Worm (Caenorhabditis elegans): ENCODE results near the gene ndab-1.
A peak's percentile ranks its signal among the peaks of the same experiment; 100 is the strongest.

DNA sequence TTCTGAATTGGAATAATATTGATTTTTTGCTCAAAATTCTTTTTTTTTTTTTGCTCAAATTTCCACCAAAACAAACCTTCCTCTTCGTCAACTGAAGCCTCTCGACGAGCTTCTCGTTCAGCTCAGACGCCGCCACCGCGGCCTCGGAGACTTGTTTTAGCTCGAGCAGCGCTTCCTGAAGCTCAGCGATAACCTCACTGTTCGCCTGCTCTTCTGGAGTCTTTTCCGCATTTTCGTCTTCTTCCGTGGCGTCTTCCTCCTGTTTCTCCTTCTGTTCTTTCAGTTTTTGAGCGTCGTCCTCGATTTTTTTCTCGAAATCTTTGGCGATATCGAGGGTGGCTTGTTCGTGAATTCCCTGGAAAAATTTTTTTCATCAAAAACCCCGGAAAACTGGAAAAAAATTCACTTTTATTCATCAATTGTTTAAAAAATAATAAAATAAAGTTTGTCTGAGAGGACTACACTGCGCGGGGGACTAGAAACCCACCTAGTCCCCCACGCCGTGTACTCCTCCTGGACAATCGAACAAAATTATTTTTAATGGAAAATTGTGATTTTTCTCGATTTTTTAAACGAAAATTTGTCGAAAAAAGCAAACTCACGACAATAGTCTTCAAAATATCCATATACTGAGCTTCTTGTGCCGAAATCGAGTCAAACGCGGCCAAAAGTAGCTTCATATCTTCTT is 30.7 kb upstream of the ndab-1 start:
- TF ChIP-seq ztf-11 (tag; optimal IDR thresholded peaks at IDR 0.05): no peak
- peak; percentile 93 for TF ChIP-seq ces-1 (GFP tag; optimal IDR thresholded peaks at IDR 0.05)
- TF ChIP-seq nhr-12 (tag; optimal IDR thresholded peaks at IDR 0.05): no peak
- TF ChIP-seq unc-39 (tag; optimal IDR thresholded peaks at IDR 0.05): no peak
- TF ChIP-seq elt-1 (tag; optimal IDR thresholded peaks at IDR 0.05; ENCODE audit: borderline replicate concordance, insufficient read depth): no peak
- no peak for TF ChIP-seq mls-2 (tag; optimal IDR thresholded peaks at IDR 0.05)
- TF ChIP-seq drap-1 (GFP tag; optimal IDR thresholded peaks at IDR 0.05): no peak

Measured in whole organism, mixed stage, embryonic.